Worm (Caenorhabditis elegans): Measurements from ENCODE around the gene agxt-1.

DNA sequence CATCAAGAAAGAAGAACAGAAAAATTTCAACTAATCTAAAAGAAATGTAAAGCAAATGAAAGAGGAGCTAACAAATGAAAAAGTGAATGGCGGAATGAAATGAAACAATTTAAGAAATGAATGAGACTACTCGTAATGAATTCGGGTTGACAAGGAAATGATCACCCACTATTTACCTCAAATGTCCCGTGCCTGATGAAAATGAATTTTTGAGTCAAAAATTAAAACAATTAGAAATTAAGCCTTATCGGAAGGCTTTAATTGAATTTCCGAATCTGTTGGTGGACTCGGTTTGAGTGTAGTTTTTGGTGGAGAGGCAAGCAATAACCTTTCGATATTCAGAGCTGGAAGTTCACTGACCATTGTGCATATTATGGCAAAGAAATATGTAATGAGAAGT is 3.6 kb downstream of the agxt-1 start:
- TF ChIP-seq pha-4 (tag; optimal IDR thresholded peaks at IDR 0.05) (no peak), ama-1 (optimal IDR thresholded peaks at IDR 0.05) (no peak), unc-39 (tag; optimal IDR thresholded peaks at IDR 0.05) (no peak)

Measured in whole organism, L3 larva.